Fruit fly (Drosophila melanogaster) whole organism, adult: ENCODE data around the gene CG4287.

Experiments
- CG11617 ChIP-seq: fragments of 200-800 bp; sonication (Bioruptor generic); optimal IDR thresholded peaks from 2 replicates; lab custom pipeline; 2017; ENCODE audit warnings: mild to moderate bottlenecking, missing biosample characterization, missing genetic modification reagents, missing genetic modification characterization
- CG12768 ChIP-seq: fragments of 200-800 bp; sonication (Bioruptor generic); optimal IDR thresholded peaks from 2 replicates; lab custom pipeline; 2017; ENCODE audit warnings: missing biosample characterization, missing genetic modification characterization, mild to moderate bottlenecking, moderate library complexity, missing genetic modification reagents
- CG14711 ChIP-seq: fragments of 200-800 bp; sonication (Bioruptor generic); optimal IDR thresholded peaks from 2 replicates; lab custom pipeline; 2018; ENCODE audit warnings: missing biosample characterization, mild to moderate bottlenecking, missing genetic modification characterization, moderate library complexity
- CG1620 ChIP-seq: fragments of 200-800 bp; sonication (Bioruptor generic); optimal IDR thresholded peaks from 2 replicates; lab custom pipeline; 2016; ENCODE audit warnings: missing biosample characterization, missing genetic modification characterization
- CG33017 ChIP-seq: fragments of 200-800 bp; sonication (Bioruptor generic); optimal IDR thresholded peaks from 2 replicates; lab custom pipeline; 2018; ENCODE audit warnings: missing biosample characterization, mild to moderate bottlenecking, missing genetic modification characterization, moderate library complexity
- CG5204 ChIP-seq: fragments of 200-800 bp; sonication (Bioruptor generic); optimal IDR thresholded peaks from 2 replicates; lab custom pipeline; 2016; ENCODE audit warnings: missing biosample characterization, missing genetic modification characterization
- CG7045 ChIP-seq: fragments of 200-800 bp; sonication (Bioruptor generic); optimal IDR thresholded peaks from 2 replicates; lab custom pipeline; 2017; ENCODE audit warnings: missing biosample characterization, mild to moderate bottlenecking, missing genetic modification characterization
- CG7101 ChIP-seq: fragments of 200-800 bp; sonication (Bioruptor generic); optimal IDR thresholded peaks from 2 replicates; lab custom pipeline; 2018; ENCODE audit warnings: missing biosample characterization, mild to moderate bottlenecking, missing genetic modification characterization, moderate library complexity
- Clk ChIP-seq: fragments of 200-800 bp; sonication (Bioruptor generic); optimal IDR thresholded peaks from 2 replicates; lab custom pipeline; 2017; ENCODE audit warnings: missing biosample characterization, missing genetic modification characterization
- Crg-1 ChIP-seq: fragments of 200-800 bp; sonication (Bioruptor generic); optimal IDR thresholded peaks from 2 replicates; lab custom pipeline; 2016; ENCODE audit warnings: missing biosample characterization, missing genetic modification characterization
- Hr96 ChIP-seq: fragments of 200-800 bp; sonication (Bioruptor generic); optimal IDR thresholded peaks from 2 replicates; lab custom pipeline; 2016; ENCODE audit warnings: missing biosample characterization, missing genetic modification characterization
- Mnt ChIP-seq: fragments of 200-800 bp; sonication (Bioruptor generic); optimal IDR thresholded peaks from 2 replicates; lab custom pipeline; 2016; ENCODE audit warnings: missing biosample characterization, mild to moderate bottlenecking, missing genetic modification characterization
- bab1 ChIP-seq: fragments of 200-800 bp; sonication (Bioruptor generic); optimal IDR thresholded peaks from 3 replicates; lab custom pipeline; 2019; ENCODE audit warnings: missing biosample characterization, mild to moderate bottlenecking, missing genetic modification characterization, moderate library complexity
- cic ChIP-seq: fragments of 200-800 bp; sonication (Bioruptor generic); optimal IDR thresholded peaks from 2 replicates; lab custom pipeline; 2017; ENCODE audit warnings: missing biosample characterization, mild to moderate bottlenecking, missing genetic modification characterization, moderate library complexity
- cnc ChIP-seq, 2 experiments: fragments of >200 bp; optimal IDR thresholded peaks; 2 replicates each; lab custom pipeline; 2017
- kay ChIP-seq: fragments of 200-800 bp; sonication (Bioruptor generic); peaks from one replicate; lab custom pipeline; 2016; ENCODE audit warnings: missing biosample characterization, missing genetic modification characterization, borderline replicate concordance
- ovo ChIP-seq: fragments of 200-800 bp; sonication (Bioruptor generic); optimal IDR thresholded peaks from 2 replicates; lab custom pipeline; 2016; ENCODE audit warnings: missing biosample characterization, missing genetic modification characterization
- pad ChIP-seq: fragments of 200-800 bp; sonication (Bioruptor generic); optimal IDR thresholded peaks from 3 replicates; lab custom pipeline; 2017; ENCODE audit warnings: missing biosample characterization, missing genetic modification characterization, mild to moderate bottlenecking, moderate library complexity, missing genetic modification reagents
- tj ChIP-seq: fragments of 200-800 bp; sonication (Bioruptor generic); optimal IDR thresholded peaks from 3 replicates; lab custom pipeline; 2017; ENCODE audit warnings: missing biosample characterization, mild to moderate bottlenecking, missing genetic modification characterization, moderate library complexity
- toe ChIP-seq: fragments of 200-800 bp; sonication (Bioruptor generic); optimal IDR thresholded peaks from 2 replicates; lab custom pipeline; 2016; ENCODE audit warnings: missing biosample characterization, missing genetic modification characterization

CG4287 gene

dm6 chr3R:15972979-15973486 lies 9.4 kb upstream of the CG4287 start, which contains the start of gene Hel89B:
Hel89B (plus strand) TSS chr3R:15973298.
- TF ChIP-seq ovo (GFP tag; lab: Kevin White, UChicago): peak; percentile 9
- TF ChIP-seq kay (GFP tag; lab: Kevin White, UChicago): no peak
- TF ChIP-seq cic (GFP tag; lab: Kevin White, UChicago): no peak
- peak; percentile 50 for TF ChIP-seq CG7101 (tag; lab: Kevin White, UChicago)
- peak; percentile 54 for TF ChIP-seq CG11617 (GFP tag; lab: Kevin White, UChicago)
- TF ChIP-seq CG5204: peak; percentile 78
- TF ChIP-seq CG14711 (tag; lab: Kevin White, UChicago): peak; percentile 33
- TF ChIP-seq Crg-1 (GFP tag; lab: Kevin White, UChicago): no peak
- peak; percentile 4 for TF ChIP-seq CG7045 (GFP tag; lab: Kevin White, UChicago)
- TF ChIP-seq Mnt (GFP tag; lab: Kevin White, UChicago): peak; percentile 59
- TF ChIP-seq toe (GFP tag; lab: Kevin White, UChicago): peak; percentile 89
- peak; percentile 52 for TF ChIP-seq CG1620
- no peak for TF ChIP-seq cnc (optimal IDR thresholded peaks at IDR 0.05; lab: Kevin White, UChicago)
- peak; percentile 23 for TF ChIP-seq CG33017 (tag; lab: Kevin White, UChicago)
- TF ChIP-seq CG12768: no peak
- peak; percentile 45 for TF ChIP-seq tj
- TF ChIP-seq bab1 (GFP tag; lab: Kevin White, UChicago): peak; percentile 56
- TF ChIP-seq pad (GFP tag; lab: Kevin White, UChicago): no peak
- TF ChIP-seq Clk (GFP tag; lab: Kevin White, UChicago): no peak
- peak; percentile 57 for TF ChIP-seq Hr96

dm6 chr3R:15972298-15972978 lies 8.8 kb upstream of the CG4287 start, which contains the start of gene mor:
mor (minus strand) TSS chr3R:15972913.
- TF ChIP-seq pad (GFP tag; lab: Kevin White, UChicago) (peak; percentile 17), CG5204 (no peak)

dm6 chr3R:15965169-15965568 lies 1.5 kb upstream of the CG4287 start, which contains the start of the genes CG32856 and Rbf2:
CG32856 (minus strand) TSS chr3R:15965351.
Rbf2 (plus strand) TSS chr3R:15965446.
- TF ChIP-seq cnc (optimal IDR thresholded peaks at IDR 0.05; lab: Kevin White, UChicago): no peak
- no peak for TF ChIP-seq Clk (GFP tag; lab: Kevin White, UChicago)
- TF ChIP-seq toe (GFP tag; lab: Kevin White, UChicago): peak; percentile 72
- TF ChIP-seq CG7101 (tag; lab: Kevin White, UChicago): peak; percentile 95
- peak; percentile 85 for TF ChIP-seq Hr96
- TF ChIP-seq kay (GFP tag; lab: Kevin White, UChicago): no peak
- TF ChIP-seq bab1 (GFP tag; lab: Kevin White, UChicago): peak; percentile 92
- TF ChIP-seq CG11617 (GFP tag; lab: Kevin White, UChicago): peak; percentile 87
- TF ChIP-seq CG5204: no peak
- TF ChIP-seq Crg-1 (GFP tag; lab: Kevin White, UChicago): peak; percentile 70
- peak; percentile 2 for TF ChIP-seq pad (GFP tag; lab: Kevin White, UChicago)
- peak; percentile 71 for TF ChIP-seq CG7045 (GFP tag; lab: Kevin White, UChicago)
- TF ChIP-seq CG14711 (tag; lab: Kevin White, UChicago): peak; percentile 60
- TF ChIP-seq cic (GFP tag; lab: Kevin White, UChicago): peak; percentile 31
- peak; percentile 64 for TF ChIP-seq Mnt (GFP tag; lab: Kevin White, UChicago)
- peak; percentile 64 for TF ChIP-seq tj
- TF ChIP-seq CG33017 (tag; lab: Kevin White, UChicago): peak; percentile 94
- TF ChIP-seq ovo (GFP tag; lab: Kevin White, UChicago): peak; percentile 73
- peak; percentile 94 for TF ChIP-seq CG1620
- peak; percentile 28 for TF ChIP-seq CG12768

dm6 chr3R:15950843-15951242 lies 12.8 kb downstream of the CG4287 start, which contains the start of the genes CG31088 and CG46383:
CG31088 (minus strand) TSS chr3R:15950943.
CG46383 (minus strand) TSS chr3R:15950943.
- TF ChIP-seq pad (GFP tag; lab: Kevin White, UChicago) (no peak), Mnt (GFP tag; lab: Kevin White, UChicago) (no peak), toe (GFP tag; lab: Kevin White, UChicago) (no peak), CG5204 (no peak), cic (GFP tag; lab: Kevin White, UChicago) (no peak), Clk (GFP tag; lab: Kevin White, UChicago) (no peak), CG33017 (tag; lab: Kevin White, UChicago) (no peak), CG14711 (tag; lab: Kevin White, UChicago) (no peak), CG1620 (no peak), bab1 (GFP tag; lab: Kevin White, UChicago) (no peak), kay (GFP tag; lab: Kevin White, UChicago) (no peak), tj (no peak), CG12768 (no peak), CG7101 (tag; lab: Kevin White, UChicago) (no peak), cnc (optimal IDR thresholded peaks at IDR 0.05; lab: Kevin White, UChicago) (no peak)

dm6 chr3R:15947605-15948004 lies 16.1 kb downstream of the CG4287 start:
- TF ChIP-seq Crg-1 (GFP tag; lab: Kevin White, UChicago) (no peak), cic (GFP tag; lab: Kevin White, UChicago) (no peak), CG33017 (tag; lab: Kevin White, UChicago) (no peak), ovo (GFP tag; lab: Kevin White, UChicago) (no peak), kay (GFP tag; lab: Kevin White, UChicago) (no peak), CG7045 (GFP tag; lab: Kevin White, UChicago) (no peak), Hr96 (no peak), pad (GFP tag; lab: Kevin White, UChicago) (no peak), CG1620 (no peak), CG14711 (tag; lab: Kevin White, UChicago) (no peak)
